Fruit fly (Drosophila melanogaster) whole organism: ENCODE results near the gene Rpp14a.
A peak's percentile ranks its signal among the peaks of the same experiment; 100 is the strongest.

Experiments used
- CG8478 ChIP-seq: fragments of >200 bp; optimal IDR thresholded peaks from 2 replicates; lab custom pipeline; 2018; ENCODE audit warnings: inconsistent platforms
- Dll ChIP-seq: fragments of >200 bp; optimal IDR thresholded peaks from 2 replicates; lab custom pipeline; 2017
- EcR ChIP-seq, 2 experiments: fragments of >200 bp; optimal IDR thresholded peaks; 2 replicates each; lab custom pipeline; 2017; ENCODE audit warnings: missing biosample characterization in 2 of 2, missing genetic modification characterization in 2 of 2, missing genetic modification reagents in 2 of 2
- pan ChIP-seq: fragments of >200 bp; optimal IDR thresholded peaks from 2 replicates; lab custom pipeline; 2017
- psq ChIP-seq: fragments of >200 bp; optimal IDR thresholded peaks from 2 replicates; lab custom pipeline; 2017
- usp ChIP-seq: fragments of >200 bp; optimal IDR thresholded peaks from 2 replicates; lab custom pipeline; 2017; ENCODE audit warnings: missing biosample characterization, missing genetic modification characterization, mixed read lengths

Rpp14a gene

DNA sequence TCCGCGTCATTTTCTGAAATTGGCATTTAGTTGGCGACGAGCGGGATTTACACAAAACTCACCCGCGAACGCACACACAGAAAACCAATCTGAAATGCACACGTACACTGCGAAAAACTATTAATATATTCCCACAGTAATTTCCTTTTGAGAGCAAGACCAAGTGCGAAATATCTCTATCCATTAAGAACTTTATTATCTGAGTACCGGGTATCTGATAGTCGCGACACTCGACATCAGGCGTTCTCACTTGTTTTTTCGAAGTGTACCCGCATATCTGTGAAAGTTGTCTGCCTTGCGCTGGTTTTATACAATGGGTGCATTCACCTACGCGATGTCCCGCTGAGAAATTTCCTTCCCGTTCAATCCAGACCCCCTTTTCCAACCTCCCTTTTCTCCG, 19.4 kb downstream of the Rpp14a start:
- TF ChIP-seq CG8478 (lab: Kevin White, UChicago) (no peak), EcR (GFP tag; optimal IDR thresholded peaks at IDR 0.05; lab: Kevin White, UChicago) (peak in 1 of 2 experiments; percentile 21)

DNA sequence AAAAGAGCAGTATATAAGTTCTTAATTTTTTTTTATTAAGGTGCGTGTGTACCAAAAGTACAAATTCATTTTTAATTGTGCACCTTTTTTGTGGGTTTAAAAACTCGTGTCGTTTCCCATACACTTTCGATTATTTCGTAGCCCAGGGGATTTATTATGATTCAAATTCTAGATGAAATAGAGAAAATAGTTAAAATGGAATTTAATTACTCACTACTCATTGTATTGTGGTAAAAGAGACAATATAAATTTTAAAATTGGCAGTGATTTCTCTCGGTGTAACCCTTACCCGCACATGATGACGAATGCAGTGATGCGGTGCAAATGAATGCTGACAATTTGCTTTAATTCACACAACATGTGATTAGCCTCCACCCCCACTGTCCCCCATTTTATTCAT, 26.6 kb downstream of the Rpp14a start:
- TF ChIP-seq CG8478 (lab: Kevin White, UChicago), result no peak
- TF ChIP-seq psq, result no peak
- TF ChIP-seq usp, result no peak
- no peak for TF ChIP-seq EcR (GFP tag; optimal IDR thresholded peaks at IDR 0.05; lab: Kevin White, UChicago)
- TF ChIP-seq Dll (lab: Kevin White, UChicago), result no peak
- no peak for TF ChIP-seq pan

DNA sequence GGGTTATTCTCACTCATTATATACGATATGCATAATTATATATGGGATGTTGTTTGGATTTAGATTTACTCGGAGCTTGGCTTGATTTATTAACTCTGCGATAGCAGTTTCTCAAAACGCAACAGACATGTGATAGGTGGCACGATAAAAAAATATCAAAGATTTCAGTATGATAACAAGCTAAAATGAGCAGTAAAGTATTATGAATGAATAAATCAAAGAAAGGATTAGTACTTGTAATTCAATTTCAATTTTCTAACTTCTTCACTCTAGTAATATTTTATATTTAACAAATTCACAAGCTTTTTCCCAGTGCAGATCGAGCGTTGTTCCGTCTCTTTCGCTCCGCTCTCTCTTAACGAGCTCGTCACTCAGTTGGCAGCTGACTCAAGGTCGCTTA, 27.5 kb downstream of the Rpp14a start:
- no peak for TF ChIP-seq usp

- TF ChIP-seq Dll (lab: Kevin White, UChicago) (no peak), EcR (GFP tag; optimal IDR thresholded peaks at IDR 0.05; lab: Kevin White, UChicago) (peak in 1 of 2 experiments; percentile 64), CG8478 (lab: Kevin White, UChicago) (no peak), psq (no peak), usp (no peak)
These were observed 33.8 kb downstream of the Rpp14a start for dm6 chr3R:30090261-30091006.

- TF ChIP-seq CG8478 (lab: Kevin White, UChicago), result no peak
- TF ChIP-seq pan, result no peak
- no peak for TF ChIP-seq psq
- TF ChIP-seq EcR (GFP tag; optimal IDR thresholded peaks at IDR 0.05; lab: Kevin White, UChicago), result no peak
- no peak for TF ChIP-seq Dll (lab: Kevin White, UChicago)
- no peak for TF ChIP-seq usp
These were observed 35.4 kb downstream of the Rpp14a start for dm6 chr3R:30091795-30092699.

DNA sequence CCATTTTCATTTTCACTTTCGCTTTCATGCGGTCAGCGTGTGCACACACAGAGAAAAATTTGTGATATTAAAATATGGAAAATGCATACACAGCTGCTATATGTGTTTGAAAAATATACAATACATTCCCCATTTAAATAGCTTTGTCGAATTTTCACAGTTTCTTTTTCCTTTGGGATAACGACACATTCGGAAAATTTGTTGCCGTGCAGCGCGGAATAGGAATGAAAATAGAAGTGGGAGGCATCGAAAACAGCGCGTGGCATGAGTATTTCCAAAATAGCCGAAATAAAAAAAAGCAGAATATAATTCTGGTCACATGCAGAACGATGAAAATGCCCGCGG, 36.0 kb downstream of the Rpp14a start:
- TF ChIP-seq psq (no peak), pan (no peak), EcR (GFP tag; optimal IDR thresholded peaks at IDR 0.05; lab: Kevin White, UChicago) (no peak), Dll (lab: Kevin White, UChicago) (no peak), usp (no peak), CG8478 (lab: Kevin White, UChicago) (no peak)

- TF ChIP-seq psq (no peak), pan (no peak), CG8478 (lab: Kevin White, UChicago) (no peak), usp (no peak), EcR (GFP tag; optimal IDR thresholded peaks at IDR 0.05; lab: Kevin White, UChicago) (no peak), Dll (lab: Kevin White, UChicago) (no peak)
These were observed 38.7 kb downstream of the Rpp14a start for dm6 chr3R:30095381-30095780.

- TF ChIP-seq EcR (GFP tag; optimal IDR thresholded peaks at IDR 0.05; lab: Kevin White, UChicago) (peak in 1 of 2 experiments; percentile 36), CG8478 (lab: Kevin White, UChicago) (no peak)
These were observed 39.2 kb downstream of the Rpp14a start for dm6 chr3R:30095855-30096254.

- TF ChIP-seq CG8478 (lab: Kevin White, UChicago) (no peak), usp (no peak), Dll (lab: Kevin White, UChicago) (no peak), EcR (GFP tag; optimal IDR thresholded peaks at IDR 0.05; lab: Kevin White, UChicago) (no peak), pan (no peak), psq (no peak)
These were observed 41.6 kb downstream of the Rpp14a start for dm6 chr3R:30098229-30098628.

dm6 chr3R:30099341-30099871, 42.7 kb downstream of the Rpp14a start:
- TF ChIP-seq psq (no peak), Dll (lab: Kevin White, UChicago) (peak; percentile 98)

- TF ChIP-seq EcR (GFP tag; optimal IDR thresholded peaks at IDR 0.05; lab: Kevin White, UChicago) (no peak), pan (no peak), CG8478 (lab: Kevin White, UChicago) (no peak), Dll (lab: Kevin White, UChicago) (no peak), psq (no peak), usp (no peak)
These were observed 43.8 kb downstream of the Rpp14a start for dm6 chr3R:30100325-30100975.

DNA sequence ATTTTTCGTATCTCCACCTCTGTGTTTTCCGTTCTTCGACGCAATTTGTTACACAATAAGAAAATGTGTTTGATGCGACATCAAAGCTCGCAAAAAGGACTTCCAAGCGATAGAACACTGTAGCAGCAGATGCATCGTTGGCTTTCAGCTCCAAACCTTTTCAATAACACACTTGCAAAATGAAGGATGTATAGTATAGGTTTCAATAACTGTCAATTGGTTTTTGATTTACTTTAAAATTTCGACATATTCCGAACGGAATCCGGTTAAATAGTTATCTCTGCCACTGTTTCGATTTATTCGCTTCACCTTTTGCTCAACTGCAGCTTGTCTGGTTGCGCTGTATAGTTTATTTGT, 44.3 kb downstream of the Rpp14a start:
- no peak for TF ChIP-seq Dll (lab: Kevin White, UChicago)
- TF ChIP-seq EcR (GFP tag; optimal IDR thresholded peaks at IDR 0.05; lab: Kevin White, UChicago), result no peak
- TF ChIP-seq pan, result no peak
- TF ChIP-seq usp, result no peak
- TF ChIP-seq CG8478 (lab: Kevin White, UChicago), result no peak
- no peak for TF ChIP-seq psq
